Fruit fly (Drosophila melanogaster) whole organism, prepupa: Measurements from ENCODE around the gene Ald1.
A peak's percentile ranks its signal among the peaks of the same experiment; 100 is the strongest.

ENCODE experiments used
- CG11902 ChIP-seq: fragments of 200-800 bp; sonication (Bioruptor generic); optimal IDR thresholded peaks from 3 replicates; lab custom pipeline; 2016; ENCODE audit warnings: missing biosample characterization, missing genetic modification characterization
- Eip75B ChIP-seq: fragments of 200-800 bp; sonication (Bioruptor generic); optimal IDR thresholded peaks from 3 replicates; lab custom pipeline; 2016; ENCODE audit warnings: missing biosample characterization, missing genetic modification characterization
- Sox102F ChIP-seq: fragments of 200-800 bp; sonication (Bioruptor generic); optimal IDR thresholded peaks from 2 replicates; lab custom pipeline; 2016; ENCODE audit warnings: missing biosample characterization, mild to moderate bottlenecking, missing genetic modification characterization
- Sox14 ChIP-seq: fragments of 200-800 bp; sonication (Bioruptor generic); optimal IDR thresholded peaks from 3 replicates; lab custom pipeline; 2016; ENCODE audit warnings: missing biosample characterization, missing genetic modification characterization
- dac ChIP-seq: fragments of 200-800 bp; sonication (Bioruptor generic); optimal IDR thresholded peaks from 2 replicates; lab custom pipeline; 2017; ENCODE audit warnings: missing biosample characterization, mild to moderate bottlenecking, missing genetic modification characterization
- esn ChIP-seq: fragments of 200-800 bp; sonication (Bioruptor generic); optimal IDR thresholded peaks from 2 replicates; lab custom pipeline; 2016; ENCODE audit warnings: missing biosample characterization, mild to moderate bottlenecking, missing genetic modification characterization, moderate library complexity

DNA sequence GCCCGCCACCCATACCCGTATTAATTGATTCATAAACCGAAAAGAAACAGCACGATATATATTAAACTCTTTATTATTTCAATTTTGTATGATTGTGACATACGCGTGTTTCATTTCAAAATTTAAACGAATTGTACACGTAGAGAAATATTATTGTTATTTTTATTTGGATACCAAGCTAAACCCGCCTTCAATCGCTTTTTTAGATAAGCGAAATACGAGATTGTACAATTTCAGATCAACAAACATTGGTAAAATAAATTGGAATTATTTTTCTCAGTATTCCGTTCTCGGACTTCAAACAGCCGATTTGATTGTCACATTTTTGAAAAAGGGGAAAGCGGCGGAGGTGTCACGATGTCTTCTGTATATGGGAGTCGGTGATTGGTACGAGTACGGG is 26.4 kb downstream of the Ald1 start:
- TF ChIP-seq Sox102F (GFP tag; lab: Kevin White, UChicago) (peak; percentile 11), dac (no peak), CG11902 (no peak), Sox14 (GFP tag; lab: Kevin White, UChicago) (peak; percentile 42), esn (GFP tag; lab: Kevin White, UChicago) (peak; percentile 60), Eip75B (GFP tag; lab: Kevin White, UChicago) (peak; percentile 19)
